Fruit fly (Drosophila melanogaster): Measurements from ENCODE around the gene Dhc16F.

The Dhc16F gene

dm6 chrX:18092810-18093222, 28.5 kb downstream of the Dhc16F start, which contains the start of gene RhoGAP16F (continued):
- TF ChIP-seq gt (GFP tag; IDR thresholded peaks at IDR 0.05) (no peak; the same call in 1 of the 2 replicates), chn (GFP tag; optimal IDR thresholded peaks at IDR 0.05) (peak; percentile 84), Hmx (GFP tag; optimal IDR thresholded peaks at IDR 0.05) (peak; percentile 54), CG14965 (GFP tag; optimal IDR thresholded peaks at IDR 0.05; ENCODE audit: borderline replicate concordance) (no peak), ttk (GFP tag; IDR thresholded peaks at IDR 0.05) (peak; percentile 79), CG2129 (GFP tag; IDR thresholded peaks at IDR 0.05; ENCODE audit: partially characterized antibody) (no peak), Lim3 (GFP tag; IDR thresholded peaks at IDR 0.05) (peak; percentile 22; the same call in 1 of the 2 replicates), nau (GFP tag; optimal IDR thresholded peaks at IDR 0.05) (peak; percentile 72), inv (GFP tag; IDR thresholded peaks at IDR 0.05; ENCODE audit: partially characterized antibody) (no peak), nom (GFP tag; optimal IDR thresholded peaks at IDR 0.05) (peak; percentile 60), so (GFP tag; IDR thresholded peaks at IDR 0.05) (peak; percentile 73; the same call in 1 of the 3 replicates), zen2 (GFP tag; IDR thresholded peaks at IDR 0.05; ENCODE audit: partially characterized antibody) (no peak), CG4404 (GFP tag; IDR thresholded peaks at IDR 0.05) (peak; percentile 88), dm (GFP tag; optimal IDR thresholded peaks at IDR 0.05) (peak; percentile 71), slbo (GFP tag; IDR thresholded peaks at IDR 0.05) (peak; percentile 92), esg (GFP tag; conservative IDR thresholded peaks at IDR 0.05) (peak; percentile 76), gsb-n (tag; optimal IDR thresholded peaks at IDR 0.05) (peak; percentile 83), CHES-1-like (GFP tag; optimal IDR thresholded peaks at IDR 0.05) (peak; percentile 28), ap (GFP tag; IDR thresholded peaks at IDR 0.05) (peak; percentile 60), Gsc (GFP tag; IDR thresholded peaks at IDR 0.05) (peak; percentile 66), wek (GFP tag; optimal IDR thresholded peaks at IDR 0.05) (peak; percentile 37), Awh (GFP tag; IDR thresholded peaks at IDR 0.05) (peak; percentile 67), cad (GFP tag; optimal IDR thresholded peaks at IDR 0.05) (no peak), CG13894 (tag; optimal IDR thresholded peaks at IDR 0.05) (peak; percentile 80), CG10654 (GFP tag; optimal IDR thresholded peaks at IDR 0.05) (peak; percentile 87), Usf (GFP tag; optimal IDR thresholded peaks at IDR 0.05) (peak; percentile 67), CG2116 (GFP tag; optimal IDR thresholded peaks at IDR 0.05) (peak; percentile 60), tna (GFP tag; IDR thresholded peaks at IDR 0.05; ENCODE audit: partially characterized antibody) (no peak), vnd (GFP tag; IDR thresholded peaks at IDR 0.05; ENCODE audit: partially characterized antibody) (no peak), CG10431 (GFP tag; optimal IDR thresholded peaks at IDR 0.05) (peak; percentile 9), insv (GFP tag; optimal IDR thresholded peaks at IDR 0.05) (peak in 1 of 2 experiments; percentile 28), Lpt (GFP tag; optimal IDR thresholded peaks at IDR 0.05) (no peak), CG9817 (tag; optimal IDR thresholded peaks at IDR 0.05) (peak; percentile 79), Hr39 (optimal IDR thresholded peaks at IDR 0.05) (no peak), Dek (tag; optimal IDR thresholded peaks at IDR 0.05) (peak; percentile 80), crc (GFP tag; optimal IDR thresholded peaks at IDR 0.05) (peak; percentile 39), Ssrp (tag; optimal IDR thresholded peaks at IDR 0.05) (peak; percentile 82), pita (GFP tag; optimal IDR thresholded peaks at IDR 0.05) (no peak), CG14667 (GFP tag; IDR thresholded peaks at IDR 0.05) (peak; percentile 77), Ets65A (GFP tag) (peak; percentile 97), cg (GFP tag; optimal IDR thresholded peaks at IDR 0.05) (no peak), usp (GFP tag; optimal IDR thresholded peaks at IDR 0.05) (no peak), oc (tag; optimal IDR thresholded peaks at IDR 0.05) (peak; percentile 70), ewg (GFP tag; optimal IDR thresholded peaks at IDR 0.05) (peak; percentile 71), D19B (GFP tag; optimal IDR thresholded peaks at IDR 0.05) (peak; percentile 99), CG1233 (GFP tag; optimal IDR thresholded peaks at IDR 0.05) (peak; percentile 79), ash1 (GFP tag; optimal IDR thresholded peaks at IDR 0.05) (no peak), D (optimal IDR thresholded peaks at IDR 0.05) (no peak), D (GFP tag; optimal IDR thresholded peaks at IDR 0.05) (peak; percentile 69), gro (GFP tag; optimal IDR thresholded peaks at IDR 0.05) (peak; percentile 78), CG9797 (GFP tag; optimal IDR thresholded peaks at IDR 0.05) (no peak), CG6765 (GFP tag; optimal IDR thresholded peaks at IDR 0.05) (peak; percentile 62)
